Fruit fly (Drosophila melanogaster): Measurements from ENCODE around the gene atms.

The atms gene

dm6 chr3R:4731828-4732657 is 17.8 kb upstream of the atms start, which contains the start of gene Nep2 (continued):
- no peak for TF ChIP-seq pho (GFP tag; optimal IDR thresholded peaks at IDR 0.05)
- TF ChIP-seq CG12299 (tag; optimal IDR thresholded peaks at IDR 0.05), result no peak
- TF ChIP-seq jumu (GFP tag; optimal IDR thresholded peaks at IDR 0.05), result no peak
- TF ChIP-seq Ptx1 (GFP tag; IDR thresholded peaks at IDR 0.05), result no peak
- no peak for TF ChIP-seq Dbx (GFP tag; IDR thresholded peaks at IDR 0.05)
- no peak for TF ChIP-seq Rx (GFP tag; IDR thresholded peaks at IDR 0.05)
- peak; percentile 18 for TF ChIP-seq ind (GFP tag; optimal IDR thresholded peaks at IDR 0.05)
- TF ChIP-seq CG12155 (GFP tag; optimal IDR thresholded peaks at IDR 0.05), result no peak
- peak; percentile 35 for TF ChIP-seq CG18476 (GFP tag; optimal IDR thresholded peaks at IDR 0.05)
- peak; percentile 37 for TF ChIP-seq CG4424 (GFP tag; optimal IDR thresholded peaks at IDR 0.05)
- no peak for TF ChIP-seq scrt (GFP tag; optimal IDR thresholded peaks at IDR 0.05)
- peak; percentile 58 for TF ChIP-seq CG9727 (GFP tag; optimal IDR thresholded peaks at IDR 0.05)
- no peak for TF ChIP-seq kay (GFP tag; optimal IDR thresholded peaks at IDR 0.05)
- TF ChIP-seq sisA (GFP tag; IDR thresholded peaks at IDR 0.05), result no peak
- peak; percentile 12; the same call in 1 of the 2 replicates for TF ChIP-seq Ada2b (GFP tag; IDR thresholded peaks at IDR 0.05)
- no peak for TF ChIP-seq gro (GFP tag; optimal IDR thresholded peaks at IDR 0.05)
- TF ChIP-seq fu2 (GFP tag; optimal IDR thresholded peaks at IDR 0.05), result no peak
- TF ChIP-seq CG31388 (GFP tag; optimal IDR thresholded peaks at IDR 0.05), result no peak
- TF ChIP-seq corto (GFP tag; optimal IDR thresholded peaks at IDR 0.05), result no peak
- no peak for TF ChIP-seq disco-r (GFP tag; optimal IDR thresholded peaks at IDR 0.05)
- no peak for TF ChIP-seq CG17359 (tag; optimal IDR thresholded peaks at IDR 0.05)
- no peak for TF ChIP-seq hkb (optimal IDR thresholded peaks at IDR 0.05)
- no peak for TF ChIP-seq hkb (GFP tag; IDR thresholded peaks at IDR 0.05)
- no peak for TF ChIP-seq Fer2 (tag; optimal IDR thresholded peaks at IDR 0.05)
- TF ChIP-seq CG11093 (GFP tag; IDR thresholded peaks at IDR 0.05), result no peak
- TF ChIP-seq CG8359 (GFP tag; optimal IDR thresholded peaks at IDR 0.05; ENCODE audit: borderline replicate concordance), result no peak
- no peak for TF ChIP-seq cas (GFP tag; IDR thresholded peaks at IDR 0.05)
- TF ChIP-seq sna (GFP tag; IDR thresholded peaks at IDR 0.05; ENCODE audit: partially characterized antibody), result 0 out of 2 replicates have a peak, but pooled peaks have one; percentile 13
- no peak for TF ChIP-seq CG4820 (GFP tag; optimal IDR thresholded peaks at IDR 0.05)
- TF ChIP-seq Chrac-16 (GFP tag; optimal IDR thresholded peaks at IDR 0.05), result peak; percentile 18
- no peak for TF ChIP-seq bigmax (GFP tag; optimal IDR thresholded peaks at IDR 0.05)
- TF ChIP-seq Oaz (GFP tag; IDR thresholded peaks at IDR 0.05), result no peak
- TF ChIP-seq nmo (GFP tag; optimal IDR thresholded peaks at IDR 0.05), result peak; percentile 55
- no peak for TF ChIP-seq dm (GFP tag; optimal IDR thresholded peaks at IDR 0.05)
- no peak for TF ChIP-seq Atf6 (GFP tag; IDR thresholded peaks at IDR 0.05)
- peak; percentile 76 for TF ChIP-seq CG14860 (GFP tag; IDR thresholded peaks at IDR 0.05; ENCODE audit: partially characterized antibody)
- TF ChIP-seq CG1832 (GFP tag; optimal IDR thresholded peaks at IDR 0.05), result no peak
- TF ChIP-seq CG9609 (GFP tag; optimal IDR thresholded peaks at IDR 0.05), result peak; percentile 1
- no peak for TF ChIP-seq CG12769 (tag; optimal IDR thresholded peaks at IDR 0.05)
- peak; percentile 33 for TF ChIP-seq CG10209 (GFP tag; optimal IDR thresholded peaks at IDR 0.05)
- peak in 1 of 2 experiments; percentile 15 for TF ChIP-seq dpn (GFP tag; optimal IDR thresholded peaks at IDR 0.05)
- no peak for TF ChIP-seq CG8765 (GFP tag; IDR thresholded peaks at IDR 0.05)
- no peak for TF ChIP-seq cad (GFP tag; optimal IDR thresholded peaks at IDR 0.05)
- TF ChIP-seq D (optimal IDR thresholded peaks at IDR 0.05), result no peak
- TF ChIP-seq D (GFP tag; optimal IDR thresholded peaks at IDR 0.05), result peak; percentile 29
- TF ChIP-seq CG14014 (GFP tag; IDR thresholded peaks at IDR 0.05), result 0 out of 2 replicates have a peak, but pooled peaks have one; percentile 8
- peak; percentile 37 for TF ChIP-seq bcd (GFP tag; optimal IDR thresholded peaks at IDR 0.05)
- TF ChIP-seq zf30C (GFP tag; optimal IDR thresholded peaks at IDR 0.05), result no peak
- TF ChIP-seq Bdp1 (GFP tag; optimal IDR thresholded peaks at IDR 0.05), result no peak
- no peak for TF ChIP-seq Antp (GFP tag; optimal IDR thresholded peaks at IDR 0.05)
- no peak for TF ChIP-seq pum (GFP tag; optimal IDR thresholded peaks at IDR 0.05)
